Fruit fly (Drosophila melanogaster) whole organism, embryonic: ENCODE data around the gene CG13385.

Experiments
- Adf1 ChIP-seq: fragments of 200-800 bp; sonication (Bioruptor generic); IDR thresholded peaks from 2 replicates; pipeline ENCODE4 v1.3.6; 2022; ENCODE audit warnings: missing biosample characterization, missing genetic modification characterization
- Atf-2 ChIP-seq: fragments of 200-800 bp; sonication (Bioruptor generic); optimal IDR thresholded peaks from 2 replicates; lab custom pipeline; 2016; ENCODE audit warnings: missing biosample characterization, missing genetic modification characterization
- Blimp-1 ChIP-seq: fragments of 200-800 bp; sonication (Bioruptor generic); optimal IDR thresholded peaks from 3 replicates; lab custom pipeline; 2018; ENCODE audit warnings: missing biosample characterization, missing genetic modification characterization, mild to moderate bottlenecking, moderate library complexity, missing genetic modification reagents
- CG10209 ChIP-seq: fragments of 200-800 bp; sonication (Bioruptor generic); optimal IDR thresholded peaks from 3 replicates; lab custom pipeline; 2017; ENCODE audit warnings: missing biosample characterization, mild to moderate bottlenecking, missing genetic modification characterization, missing genetic modification reagents
- CG10267 ChIP-seq: fragments of 200-800 bp; sonication (Bioruptor generic); optimal IDR thresholded peaks from 2 replicates; lab custom pipeline; 2018; ENCODE audit warnings: missing biosample characterization, mild to moderate bottlenecking, missing genetic modification characterization, moderate library complexity
- CG11456 ChIP-seq: fragments of 200-800 bp; sonication (Bioruptor generic); IDR thresholded peaks from 3 replicates; pipeline ENCODE4 v1.3.6; 2022; ENCODE audit warnings: missing biosample characterization, missing genetic modification characterization
- CG12299 ChIP-seq: fragments of 200-800 bp; sonication (Bioruptor generic); optimal IDR thresholded peaks from 2 replicates; lab custom pipeline; 2018; ENCODE audit warnings: missing biosample characterization, mild to moderate bottlenecking, missing genetic modification characterization
- CG1602 ChIP-seq: fragments of 200-800 bp; sonication (Bioruptor generic); optimal IDR thresholded peaks from 3 replicates; lab custom pipeline; 2016; ENCODE audit warnings: missing biosample characterization, missing genetic modification characterization
- CG17385 ChIP-seq: fragments of 200-800 bp; sonication (Bioruptor generic); optimal IDR thresholded peaks from 3 replicates; lab custom pipeline; 2018; ENCODE audit warnings: missing biosample characterization, mild to moderate bottlenecking, missing genetic modification characterization
- CG18262 ChIP-seq: fragments of 200-800 bp; optimal IDR thresholded peaks from 3 replicates; lab custom pipeline; 2019; ENCODE audit warnings: missing biosample characterization, mild to moderate bottlenecking, missing genetic modification characterization, moderate library complexity
- CG18599 ChIP-seq: fragments of 200-800 bp; sonication (Bioruptor generic); optimal IDR thresholded peaks from 3 replicates; lab custom pipeline; 2017; ENCODE audit warnings: missing biosample characterization, missing genetic modification characterization, mild to moderate bottlenecking, moderate library complexity, missing genetic modification reagents
- CG2120 ChIP-seq: fragments of 200-800 bp; sonication (Bioruptor generic); optimal IDR thresholded peaks from 3 replicates; lab custom pipeline; 2016; ENCODE audit warnings: missing biosample characterization, missing genetic modification characterization
- CG2202 ChIP-seq: fragments of 200-800 bp; sonication (Bioruptor generic); optimal IDR thresholded peaks from 2 replicates; lab custom pipeline; 2018; ENCODE audit warnings: missing biosample characterization, mild to moderate bottlenecking, missing genetic modification characterization
- CG2678 ChIP-seq: fragments of 200-800 bp; sonication (Bioruptor generic); optimal IDR thresholded peaks from 3 replicates; lab custom pipeline; 2019; ENCODE audit warnings: missing biosample characterization, mild to moderate bottlenecking, missing genetic modification characterization, moderate library complexity
- CG2712 ChIP-seq: fragments of 200-800 bp; optimal IDR thresholded peaks from 3 replicates; lab custom pipeline; 2019; ENCODE audit warnings: missing biosample characterization, mild to moderate bottlenecking, missing genetic modification characterization, moderate library complexity
- CG30403 ChIP-seq: fragments of 200-800 bp; sonication (Bioruptor generic); optimal IDR thresholded peaks from 3 replicates; lab custom pipeline; 2016; ENCODE audit warnings: missing biosample characterization, missing genetic modification characterization
- CG3281 ChIP-seq: fragments of 200-800 bp; sonication (Bioruptor generic); optimal IDR thresholded peaks from 3 replicates; lab custom pipeline; 2017; ENCODE audit warnings: missing biosample characterization, mild to moderate bottlenecking, missing genetic modification characterization
- CG34422 ChIP-seq: fragments of 200-800 bp; sonication (Bioruptor generic); IDR thresholded peaks from 3 replicates; pipeline ENCODE4 v1.3.6; 2022; ENCODE audit warnings: missing biosample characterization, missing genetic modification characterization
- CG3847 ChIP-seq: fragments of 200-800 bp; sonication (Bioruptor generic); IDR thresholded peaks from 2 replicates; pipeline ENCODE4 v1.3.6; 2022; ENCODE audit warnings: missing biosample characterization, missing genetic modification characterization
- CG4328 ChIP-seq: fragments of 200-800 bp; sonication (Bioruptor generic); optimal IDR thresholded peaks from 3 replicates; lab custom pipeline; 2017; ENCODE audit warnings: missing biosample characterization, missing genetic modification reagents, missing genetic modification characterization
- CG4360 ChIP-seq: fragments of 200-800 bp; sonication (Bioruptor generic); IDR thresholded peaks from 2 replicates; pipeline ENCODE4 v1.3.6; 2022; ENCODE audit warnings: missing biosample characterization, missing genetic modification characterization
- CG7372 ChIP-seq: fragments of 200-800 bp; sonication (Bioruptor generic); IDR thresholded peaks from 2 replicates; pipeline ENCODE4 v1.3.6; 2022; ENCODE audit warnings: missing biosample characterization, missing genetic modification characterization
- CG7556 ChIP-seq: fragments of 200-800 bp; sonication (Bioruptor generic); optimal IDR thresholded peaks from 2 replicates; lab custom pipeline; 2017; ENCODE audit warnings: missing biosample characterization, mild to moderate bottlenecking, missing genetic modification characterization
- CG8924 ChIP-seq: fragments of 200-800 bp; optimal IDR thresholded peaks from 3 replicates; lab custom pipeline; 2019; ENCODE audit warnings: missing biosample characterization, mild to moderate bottlenecking, missing genetic modification characterization, moderate library complexity
- Dip3 ChIP-seq: fragments of 200-800 bp; sonication (Bioruptor generic); optimal IDR thresholded peaks from 3 replicates; lab custom pipeline; 2016; ENCODE audit warnings: missing biosample characterization, missing genetic modification characterization
- Dref ChIP-seq: fragments of 200-800 bp; sonication (Bioruptor generic); IDR thresholded peaks from 2 replicates; pipeline ENCODE4 v1.3.6; 2022; ENCODE audit warnings: missing biosample characterization, missing genetic modification characterization
- Hmr ChIP-seq: fragments of 200-800 bp; sonication (Bioruptor generic); optimal IDR thresholded peaks from 3 replicates; lab custom pipeline; 2017; ENCODE audit warnings: mild to moderate bottlenecking, missing biosample characterization, missing genetic modification reagents, missing genetic modification characterization
- MBD-R2 ChIP-seq: fragments of 200-800 bp; sonication (Bioruptor generic); IDR thresholded peaks from 2 replicates; pipeline ENCODE4 v1.3.6; 2022; ENCODE audit warnings: missing biosample characterization, missing genetic modification characterization
- Pdp1 ChIP-seq, 2 experiments: fragments of 200-800 bp; sonication (Bioruptor generic); optimal IDR thresholded peaks; 3 replicates each; lab custom pipeline; 2016; ENCODE audit warnings: missing biosample characterization in 2 of 2, missing genetic modification characterization in 2 of 2, mild to moderate bottlenecking in 1 of 2, moderate library complexity in 1 of 2
- Poxn ChIP-seq: fragments of 200-800 bp; sonication (Bioruptor generic); IDR thresholded peaks from 2 replicates; pipeline ENCODE4 v1.3.6; 2022; ENCODE audit warnings: missing biosample characterization, missing genetic modification characterization
- Sox100B ChIP-seq: fragments of 200-800 bp; sonication (Bioruptor generic); optimal IDR thresholded peaks from 3 replicates; lab custom pipeline; 2018; ENCODE audit warnings: missing biosample characterization, mild to moderate bottlenecking, missing genetic modification characterization
- Sox102F ChIP-seq: fragments of 200-800 bp; sonication (Bioruptor generic); optimal IDR thresholded peaks from 2 replicates; lab custom pipeline; 2018; ENCODE audit warnings: missing biosample characterization, mild to moderate bottlenecking, missing genetic modification characterization, moderate library complexity
- Ssrp ChIP-seq: fragments of 200-800 bp; sonication (Bioruptor generic); optimal IDR thresholded peaks from 2 replicates; lab custom pipeline; 2018; ENCODE audit warnings: missing biosample characterization, mild to moderate bottlenecking, missing genetic modification characterization, moderate library complexity
- ase ChIP-seq: fragments of 200-800 bp; sonication (Bioruptor generic); IDR thresholded peaks from 3 replicates; pipeline ENCODE4 v1.3.6; 2022; ENCODE audit warnings: missing biosample characterization, missing genetic modification characterization
- bigmax ChIP-seq: fragments of 200-800 bp; sonication (Bioruptor generic); optimal IDR thresholded peaks from 2 replicates; lab custom pipeline; 2018; ENCODE audit warnings: missing biosample characterization, mild to moderate bottlenecking, missing genetic modification characterization
- cas ChIP-seq: fragments of 200-800 bp; sonication (Bioruptor generic); IDR thresholded peaks from 2 replicates; pipeline ENCODE4 v1.3.6; 2022; ENCODE audit warnings: missing biosample characterization, missing genetic modification characterization
- caup ChIP-seq: fragments of 200-800 bp; sonication (Bioruptor generic); optimal IDR thresholded peaks from 3 replicates; lab custom pipeline; 2017; ENCODE audit warnings: missing biosample characterization, mild to moderate bottlenecking, missing genetic modification characterization, moderate library complexity; ENCODE audit not compliant: severe bottlenecking
- crc ChIP-seq: fragments of 200-800 bp; sonication (Bioruptor generic); optimal IDR thresholded peaks from 2 replicates; lab custom pipeline; 2016; ENCODE audit warnings: missing biosample characterization, missing genetic modification characterization
- dmrt11E ChIP-seq: fragments of 200-800 bp; sonication (Bioruptor generic); optimal IDR thresholded peaks from 3 replicates; lab custom pipeline; 2018; ENCODE audit warnings: missing biosample characterization, mild to moderate bottlenecking, missing genetic modification characterization, moderate library complexity
- exex ChIP-seq: fragments of 200-800 bp; sonication (Bioruptor generic); optimal IDR thresholded peaks from 4 replicates; lab custom pipeline; 2018; ENCODE audit warnings: missing biosample characterization, mild to moderate bottlenecking, missing genetic modification characterization, moderate library complexity
- fd96Cb ChIP-seq: fragments of 200-800 bp; sonication (Bioruptor generic); optimal IDR thresholded peaks from 2 replicates; lab custom pipeline; 2018; ENCODE audit warnings: missing biosample characterization, mild to moderate bottlenecking, missing genetic modification characterization, moderate library complexity
- ind ChIP-seq: fragments of 200-800 bp; sonication (Bioruptor generic); optimal IDR thresholded peaks from 3 replicates; lab custom pipeline; 2016; ENCODE audit warnings: missing biosample characterization, missing genetic modification characterization
- lbe ChIP-seq: fragments of 200-800 bp; sonication (Bioruptor generic); optimal IDR thresholded peaks from 2 replicates; lab custom pipeline; 2016; ENCODE audit warnings: missing biosample characterization, mild to moderate bottlenecking, missing genetic modification characterization
- pb ChIP-seq: fragments of 200-800 bp; sonication (Bioruptor generic); optimal IDR thresholded peaks from 3 replicates; lab custom pipeline; 2016; ENCODE audit warnings: missing biosample characterization, missing genetic modification characterization
- pfk ChIP-seq: fragments of 200-800 bp; sonication (Bioruptor generic); optimal IDR thresholded peaks from 2 replicates; lab custom pipeline; 2018; ENCODE audit warnings: missing biosample characterization, mild to moderate bottlenecking, missing genetic modification characterization, moderate library complexity
- pros ChIP-seq: fragments of 200-800 bp; sonication (Bioruptor generic); optimal IDR thresholded peaks from 3 replicates; lab custom pipeline; 2019; ENCODE audit warnings: missing biosample characterization, mild to moderate bottlenecking, missing genetic modification characterization, moderate library complexity
- tio ChIP-seq: fragments of 200-800 bp; sonication (Bioruptor generic); optimal IDR thresholded peaks from 2 replicates; lab custom pipeline; 2017; ENCODE audit warnings: missing biosample characterization, missing genetic modification characterization, inconsistent platforms
- trem ChIP-seq: fragments of 200-800 bp; optimal IDR thresholded peaks from 3 replicates; lab custom pipeline; 2019; ENCODE audit warnings: missing biosample characterization, mild to moderate bottlenecking, missing genetic modification characterization, moderate library complexity

The CG13385 gene

dm6 chr2L:8361204-8361952, 35.1 kb upstream of the CG13385 start (continued):
- TF ChIP-seq trem (no peak), CG2678 (tag; lab: Kevin White, UChicago) (peak; percentile 52), pb (GFP tag; lab: Kevin White, UChicago) (no peak), cas (GFP tag; lab: Robert Waterston, UW) (no peak), crc (GFP tag; lab: Kevin White, UChicago) (peak; percentile 4), CG8924 (tag; lab: Kevin White, UChicago) (peak; percentile 20), CG10267 (tag; lab: Kevin White, UChicago) (peak; percentile 15), exex (peak; percentile 8), ind (peak; percentile 2), CG7372 (GFP tag; lab: Robert Waterston, UW) (no peak), bigmax (GFP tag; lab: Kevin White, UChicago) (no peak), CG2202 (tag; lab: Kevin White, UChicago) (no peak), CG3847 (GFP tag; lab: Robert Waterston, UW) (no peak), caup (GFP tag; lab: Kevin White, UChicago) (no peak), CG2712 (tag; lab: Kevin White, UChicago) (peak; percentile 59), CG4360 (GFP tag; lab: Robert Waterston, UW) (no peak), lbe (peak; percentile 26), Dip3 (GFP tag; lab: Kevin White, UChicago) (peak; percentile 26), CG30403 (GFP tag; lab: Kevin White, UChicago) (peak; percentile 40), MBD-R2 (GFP tag; lab: Robert Waterston, UW) (peak; percentile 20; the same call in 1 of the 2 replicates), Dref (GFP tag; lab: Robert Waterston, UW) (no peak), pros (GFP tag; lab: Kevin White, UChicago) (peak; percentile 51), Sox100B (GFP tag; lab: Kevin White, UChicago) (peak; percentile 10), CG4328 (peak; percentile 1), Poxn (GFP tag; lab: Robert Waterston, UW) (no peak), pfk (GFP tag; lab: Kevin White, UChicago) (peak; percentile 12), CG11456 (GFP tag; lab: Robert Waterston, UW) (peak; percentile 35; the same call in 1 of the 3 replicates), Pdp1 (GFP tag; optimal IDR thresholded peaks at IDR 0.05; lab: Kevin White, UChicago) (peak in 1 of 2 experiments; percentile 11), Atf-2 (GFP tag; lab: Kevin White, UChicago) (peak; percentile 10), CG17385 (GFP tag; lab: Kevin White, UChicago) (peak; percentile 10), Adf1 (GFP tag; lab: Robert Waterston, UW) (no peak), CG18599 (GFP tag; lab: Kevin White, UChicago) (peak; percentile 53), Ssrp (tag; lab: Kevin White, UChicago) (peak; percentile 17), CG7556 (GFP tag; lab: Kevin White, UChicago) (peak; percentile 44), Sox102F (GFP tag; lab: Kevin White, UChicago) (peak; percentile 20), tio (no peak), CG3281 (GFP tag; lab: Kevin White, UChicago) (peak; percentile 39), CG12299 (tag; lab: Kevin White, UChicago) (peak; percentile 13), ase (GFP tag; lab: Robert Waterston, UW) (0 out of 3 replicates have a peak, but pooled peaks have one; percentile 14), CG2120 (peak; percentile 50), CG34422 (GFP tag; lab: Robert Waterston, UW) (no peak), Blimp-1 (GFP tag; lab: Kevin White, UChicago) (peak; percentile 50), CG18262 (peak; percentile 43), Hmr (GFP tag; lab: Kevin White, UChicago) (peak; percentile 43), CG1602 (GFP tag; lab: Kevin White, UChicago) (peak; percentile 19), dmrt11E (tag; lab: Kevin White, UChicago) (peak; percentile 13), fd96Cb (tag; lab: Kevin White, UChicago) (peak; percentile 27), CG10209 (GFP tag; lab: Kevin White, UChicago) (peak; percentile 16)
